Worm (Caenorhabditis elegans) whole organism, young adult: ENCODE measurements around the gene C46H3.1.

ENCODE experiments used
- B0035.1 ChIP-seq: sonication (generic microtip); optimal IDR thresholded peaks from 2 replicates; lab custom pipeline; 2016; ENCODE audit warnings: missing genetic modification characterization, mild to moderate bottlenecking, missing compliant biosample characterization, missing genotype, missing genetic modification reagents
- C17E4.6 ChIP-seq: fragments of 200-800 bp; sonication (Bioruptor generic); IDR thresholded peaks from 2 replicates; pipeline ENCODE4 v1.3.6; 2022; ENCODE audit warnings: missing genetic modification reagents, missing genetic modification characterization, missing compliant biosample characterization
- F23B12.7 ChIP-seq: sonication (generic microtip); optimal IDR thresholded peaks from 2 replicates; lab custom pipeline; 2017; ENCODE audit warnings: missing genetic modification characterization, mild to moderate bottlenecking, missing compliant biosample characterization, antibody characterized with exemption, moderate library complexity; ENCODE audit not compliant: insufficient read depth
- F37B4.10 ChIP-seq: fragments of 200-800 bp; sonication (Bioruptor generic); IDR thresholded peaks from 2 replicates; pipeline ENCODE4 v1.3.6; 2022; ENCODE audit warnings: missing genetic modification characterization, missing compliant biosample characterization
- K11D2.4 ChIP-seq: fragments of 200-800 bp; sonication (Bioruptor generic); IDR thresholded peaks from 2 replicates; pipeline ENCODE4 v1.3.6; 2022; ENCODE audit warnings: missing genetic modification reagents, missing genetic modification characterization, missing compliant biosample characterization
- akir-1 ChIP-seq: fragments of 200-800 bp; sonication (Bioruptor generic); optimal IDR thresholded peaks from 2 replicates; lab custom pipeline; 2018; ENCODE audit warnings: mild to moderate bottlenecking, missing genetic modification characterization, moderate library complexity, missing compliant biosample characterization
- atf-7 ChIP-seq: sonication (generic microtip); optimal IDR thresholded peaks from 2 replicates; lab custom pipeline; 2017; ENCODE audit warnings: mild to moderate bottlenecking, missing genetic modification characterization, missing compliant biosample characterization
- ceh-27 ChIP-seq: fragments of 200-800 bp; sonication (Bioruptor generic); optimal IDR thresholded peaks from 2 replicates; lab custom pipeline; 2018; ENCODE audit warnings: mild to moderate bottlenecking, missing genetic modification characterization, moderate library complexity, missing compliant biosample characterization
- dpff-1 ChIP-seq: sonication (generic microtip); optimal IDR thresholded peaks from 2 replicates; lab custom pipeline; 2017; ENCODE audit warnings: mild to moderate bottlenecking, missing genetic modification characterization, missing compliant biosample characterization
- nhr-179 ChIP-seq: sonication (generic microtip); optimal IDR thresholded peaks from 2 replicates; lab custom pipeline; 2016; ENCODE audit warnings: mild to moderate bottlenecking, missing genetic modification characterization, missing compliant biosample characterization
- nhr-27 ChIP-seq: fragments of 200-800 bp; sonication (Bioruptor generic); optimal IDR thresholded peaks from 2 replicates; lab custom pipeline; 2018; ENCODE audit warnings: mild to moderate bottlenecking, missing genetic modification characterization, moderate library complexity, missing compliant biosample characterization
- sea-2 ChIP-seq: fragments of 200-800 bp; sonication (Bioruptor generic); IDR thresholded peaks from 2 replicates; pipeline ENCODE4 v1.3.6; 2022; ENCODE audit warnings: missing genetic modification characterization, missing compliant biosample characterization
- unc-130 ChIP-seq: sonication (generic microtip); optimal IDR thresholded peaks from 2 replicates; lab custom pipeline; 2016; ENCODE audit warnings: missing genetic modification reagents, missing genetic modification characterization, missing compliant biosample characterization
- ztf-25 ChIP-seq: fragments of 200-800 bp; sonication (Bioruptor generic); IDR thresholded peaks from 2 replicates; pipeline ENCODE4 v1.3.6; 2022; ENCODE audit warnings: missing genetic modification reagents, missing genetic modification characterization, missing compliant biosample characterization

DNA sequence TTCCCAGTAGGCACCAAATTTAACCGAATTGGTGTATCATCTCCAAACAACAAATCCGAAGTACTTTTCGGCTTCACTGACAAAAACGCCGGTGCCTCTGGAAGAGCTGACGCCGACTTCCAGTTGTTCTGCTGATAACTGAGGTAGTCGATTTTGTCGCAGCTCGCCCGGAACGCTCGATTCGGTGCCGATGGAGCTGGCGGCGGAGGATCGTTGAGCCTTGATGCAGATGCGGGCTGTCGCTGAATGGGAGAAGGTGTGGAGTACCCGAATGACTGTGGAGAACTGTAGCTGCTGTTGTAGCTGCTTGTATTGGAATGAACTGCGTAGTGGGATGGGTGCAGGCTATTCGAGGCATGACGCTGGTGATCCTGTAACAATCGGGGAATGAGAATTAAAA is 3.9 kb downstream of the C46H3.1 start:
- TF ChIP-seq ztf-25 (GFP tag; lab: Robert Waterston, UW): no peak
- no peak for TF ChIP-seq akir-1 (GFP tag; lab: Kevin White, UChicago)
- no peak for TF ChIP-seq C17E4.6 (GFP tag; lab: Robert Waterston, UW)
- no peak for TF ChIP-seq K11D2.4
- TF ChIP-seq B0035.1 (tag; lab: Kevin White, UChicago): no peak
- TF ChIP-seq nhr-179: no peak
- TF ChIP-seq unc-130 (GFP tag; lab: Kevin White, UChicago): no peak
- TF ChIP-seq atf-7: no peak
- no peak for TF ChIP-seq nhr-27 (tag; lab: Kevin White, UChicago)
- TF ChIP-seq sea-2 (GFP tag; lab: Robert Waterston, UW): no peak
- no peak for TF ChIP-seq dpff-1 (tag; lab: Kevin White, UChicago)
- TF ChIP-seq F23B12.7 (tag; lab: Kevin White, UChicago): no peak
- TF ChIP-seq ceh-27 (GFP tag; lab: Kevin White, UChicago): no peak
- no peak for TF ChIP-seq F37B4.10 (GFP tag; lab: Robert Waterston, UW)
